Fruit fly (Drosophila melanogaster) whole organism, embryonic: ENCODE measurements around the gene CG1896.

ENCODE experiments used
- CG10267 ChIP-seq: fragments of 200-800 bp; sonication (Bioruptor generic); optimal IDR thresholded peaks from 2 replicates; lab custom pipeline; 2018; ENCODE audit warnings: missing biosample characterization, mild to moderate bottlenecking, missing genetic modification characterization, moderate library complexity
- CG10462 ChIP-seq: fragments of 200-800 bp; sonication (Bioruptor generic); optimal IDR thresholded peaks from 2 replicates; lab custom pipeline; 2016; ENCODE audit warnings: missing biosample characterization, missing genetic modification characterization
- CG11093 ChIP-seq: fragments of 200-800 bp; sonication (Bioruptor generic); IDR thresholded peaks from 3 replicates; pipeline ENCODE4 v1.3.6; 2022; ENCODE audit warnings: missing biosample characterization, missing genetic modification characterization
- CG12155 ChIP-seq: fragments of 200-800 bp; sonication (Bioruptor generic); optimal IDR thresholded peaks from 3 replicates; lab custom pipeline; 2016; ENCODE audit warnings: missing biosample characterization, missing genetic modification characterization
- CG12391 ChIP-seq: fragments of 200-800 bp; sonication (Bioruptor generic); optimal IDR thresholded peaks from 3 replicates; lab custom pipeline; 2018; ENCODE audit warnings: missing biosample characterization, mild to moderate bottlenecking, missing genetic modification characterization, moderate library complexity
- CG13296 ChIP-seq: fragments of 200-800 bp; sonication (Bioruptor generic); optimal IDR thresholded peaks from 3 replicates; lab custom pipeline; 2018; ENCODE audit warnings: missing biosample characterization, mild to moderate bottlenecking, missing genetic modification characterization
- CG13894 ChIP-seq: fragments of 200-800 bp; sonication (Bioruptor generic); optimal IDR thresholded peaks from 3 replicates; lab custom pipeline; 2018; ENCODE audit warnings: missing biosample characterization, mild to moderate bottlenecking, missing genetic modification characterization, moderate library complexity
- CG14710 ChIP-seq: fragments of 200-800 bp; sonication (Bioruptor generic); optimal IDR thresholded peaks from 3 replicates; lab custom pipeline; 2019; ENCODE audit warnings: missing biosample characterization, mild to moderate bottlenecking, missing genetic modification characterization, moderate library complexity
- CG16815 ChIP-seq: fragments of 200-800 bp; sonication (Bioruptor generic); optimal IDR thresholded peaks from 3 replicates; lab custom pipeline; 2017; ENCODE audit warnings: missing biosample characterization, mild to moderate bottlenecking, missing genetic modification characterization
- CG17385 ChIP-seq: fragments of 200-800 bp; sonication (Bioruptor generic); optimal IDR thresholded peaks from 3 replicates; lab custom pipeline; 2018; ENCODE audit warnings: missing biosample characterization, mild to moderate bottlenecking, missing genetic modification characterization
- CG18764 ChIP-seq: fragments of 200-800 bp; sonication (Bioruptor generic); optimal IDR thresholded peaks from 3 replicates; lab custom pipeline; 2016; ENCODE audit warnings: missing biosample characterization, missing genetic modification characterization
- CG31224 ChIP-seq: fragments of 200-800 bp; sonication (Bioruptor generic); IDR thresholded peaks from 2 replicates; pipeline ENCODE4 v1.3.6; 2022; ENCODE audit warnings: missing biosample characterization, missing genetic modification characterization
- CG33213 ChIP-seq: fragments of 200-800 bp; sonication (Bioruptor generic); optimal IDR thresholded peaks from 3 replicates; lab custom pipeline; 2016; ENCODE audit warnings: missing biosample characterization, missing genetic modification characterization
- CG34376 ChIP-seq: fragments of 200-800 bp; sonication (Bioruptor generic); optimal IDR thresholded peaks from 2 replicates; lab custom pipeline; 2018; ENCODE audit warnings: missing biosample characterization, mild to moderate bottlenecking, missing genetic modification characterization
- CG6272 ChIP-seq: fragments of 200-800 bp; sonication (Bioruptor generic); IDR thresholded peaks from 2 replicates; pipeline ENCODE4 v1.3.6; 2022; ENCODE audit warnings: missing biosample characterization, missing genetic modification characterization
- CG6689 ChIP-seq: fragments of 200-800 bp; sonication (Bioruptor generic); IDR thresholded peaks from 2 replicates; pipeline ENCODE4 v1.3.6; 2022; ENCODE audit warnings: missing biosample characterization, missing genetic modification characterization
- CG7786 ChIP-seq: fragments of 200-800 bp; sonication (Bioruptor generic); optimal IDR thresholded peaks from 2 replicates; lab custom pipeline; 2016; ENCODE audit warnings: missing biosample characterization, missing genetic modification characterization
- CG8765 ChIP-seq: fragments of 200-800 bp; sonication (Bioruptor generic); IDR thresholded peaks from 2 replicates; pipeline ENCODE4 v1.3.6; 2022; ENCODE audit warnings: missing biosample characterization, missing genetic modification characterization
- D ChIP-seq, 2 experiments: fragments of 200-800 bp in 1 of 2; fragments of >200 bp in 1 of 2; sonication (Bioruptor generic) in 1 of 2; optimal IDR thresholded peaks; 2 replicates in 1 of 2; 3 replicates in 1 of 2; lab custom pipeline; 2017; ENCODE audit warnings: mild to moderate bottlenecking in 1 of 2, missing biosample characterization in 1 of 2, missing genetic modification characterization in 1 of 2, missing genetic modification reagents in 1 of 2
- Gsc ChIP-seq: fragments of 200-800 bp; sonication (Bioruptor generic); IDR thresholded peaks from 2 replicates; pipeline ENCODE4 v1.3.6; 2022; ENCODE audit warnings: missing biosample characterization, missing genetic modification characterization
- Hey ChIP-seq: fragments of 200-800 bp; sonication (Bioruptor generic); optimal IDR thresholded peaks from 3 replicates; lab custom pipeline; 2018; ENCODE audit warnings: missing biosample characterization, mild to moderate bottlenecking, missing genetic modification characterization
- Lhr ChIP-seq: fragments of 200-800 bp; sonication (Bioruptor generic); optimal IDR thresholded peaks from 3 replicates; lab custom pipeline; 2017; ENCODE audit warnings: mild to moderate bottlenecking, missing biosample characterization, missing genetic modification reagents, missing genetic modification characterization
- Optix ChIP-seq: fragments of 200-800 bp; sonication (Bioruptor generic); IDR thresholded peaks from 3 replicates; pipeline ENCODE4 v1.3.6; 2022; ENCODE audit warnings: missing biosample characterization, missing genetic modification characterization
- Ptx1 ChIP-seq: fragments of 200-800 bp; sonication (Bioruptor generic); IDR thresholded peaks from 2 replicates; pipeline ENCODE4 v1.3.6; 2022; ENCODE audit warnings: missing biosample characterization, missing genetic modification characterization
- Rx ChIP-seq: fragments of 200-800 bp; sonication (Bioruptor generic); IDR thresholded peaks from 2 replicates; pipeline ENCODE4 v1.3.6; 2022; ENCODE audit warnings: missing biosample characterization, missing genetic modification characterization
- Sry-δ ChIP-seq: fragments of 200-800 bp; sonication (Bioruptor generic); optimal IDR thresholded peaks from 2 replicates; lab custom pipeline; 2016; ENCODE audit warnings: missing biosample characterization, missing genetic modification characterization
- ap ChIP-seq: fragments of 200-800 bp; sonication (Bioruptor generic); IDR thresholded peaks from 2 replicates; pipeline ENCODE4 v1.3.6; 2022; ENCODE audit warnings: missing biosample characterization, missing genetic modification characterization
- az2 ChIP-seq: fragments of 200-800 bp; sonication (Bioruptor generic); optimal IDR thresholded peaks from 3 replicates; lab custom pipeline; 2016; ENCODE audit warnings: missing biosample characterization, missing genetic modification characterization
- esg ChIP-seq: fragments of 200-800 bp; sonication (Bioruptor generic); conservative IDR thresholded peaks from 2 replicates; pipeline ENCODE4 v1.3.6; 2022; ENCODE audit warnings: missing biosample characterization, missing genetic modification characterization
- fru ChIP-seq: fragments of >200 bp; optimal IDR thresholded peaks from 2 replicates; lab custom pipeline; 2017
- lola ChIP-seq, 3 experiments: fragments of >200 bp in 2 of 3; fragments of 200-800 bp in 1 of 3; sonication (Bioruptor generic) in 1 of 3; optimal IDR thresholded peaks; 2 replicates each; lab custom pipeline; 2017 to 2019; ENCODE audit warnings: missing biosample characterization in 3 of 3, missing genetic modification characterization in 3 of 3, mild to moderate bottlenecking in 1 of 3, moderate library complexity in 1 of 3
- lov ChIP-seq, 2 experiments: fragments of 200-800 bp in 1 of 2; fragments of >200 bp in 1 of 2; sonication (Bioruptor generic) in 1 of 2; IDR thresholded peaks in 1 of 2; optimal IDR thresholded peaks in 1 of 2; 2 replicates in 1 of 2; 3 replicates in 1 of 2; pipeline versions ENCODE4 v1.3.6 to Lab custom; 2017 to 2022; ENCODE audit warnings: missing biosample characterization in 1 of 2, missing genetic modification characterization in 1 of 2
- odd ChIP-seq: fragments of 200-800 bp; sonication (Bioruptor generic); optimal IDR thresholded peaks from 2 replicates; lab custom pipeline; 2017; ENCODE audit warnings: missing biosample characterization, mild to moderate bottlenecking, missing genetic modification characterization
- onecut ChIP-seq: fragments of 200-800 bp; sonication (Bioruptor generic); IDR thresholded peaks from 2 replicates; pipeline ENCODE4 v1.3.6; 2022; ENCODE audit warnings: missing biosample characterization, missing genetic modification characterization
- peb ChIP-seq: fragments of 200-800 bp; sonication (Bioruptor generic); IDR thresholded peaks from 2 replicates; pipeline ENCODE4 v1.3.6; 2022; ENCODE audit warnings: missing biosample characterization, missing genetic modification characterization
- pfk ChIP-seq: fragments of 200-800 bp; sonication (Bioruptor generic); optimal IDR thresholded peaks from 2 replicates; lab custom pipeline; 2018; ENCODE audit warnings: missing biosample characterization, mild to moderate bottlenecking, missing genetic modification characterization, moderate library complexity
- prd ChIP-seq, 3 experiments: fragments of >200 bp in 2 of 3; fragments of 200-800 bp in 1 of 3; sonication (Bioruptor generic) in 1 of 3; optimal IDR thresholded peaks in 2 of 3; IDR thresholded peaks in 1 of 3; 2 replicates in 2 of 3; 3 replicates in 1 of 3; pipeline versions ENCODE4 v1.3.6 to Lab custom; 2017 to 2022; ENCODE audit warnings: missing biosample characterization in 1 of 3, missing genetic modification characterization in 1 of 3
- pum ChIP-seq: fragments of 200-800 bp; sonication (Bioruptor generic); optimal IDR thresholded peaks from 2 replicates; lab custom pipeline; 2016; ENCODE audit warnings: missing biosample characterization, missing genetic modification characterization
- scrt ChIP-seq: fragments of 200-800 bp; sonication (Bioruptor generic); optimal IDR thresholded peaks from 2 replicates; lab custom pipeline; 2018; ENCODE audit warnings: missing biosample characterization, mild to moderate bottlenecking, missing genetic modification characterization, moderate library complexity
- sens ChIP-seq: fragments of 200-800 bp; sonication (Bioruptor generic); peaks from one replicate; lab custom pipeline; 2016; ENCODE audit warnings: missing biosample characterization, missing genetic modification characterization
- slbo ChIP-seq: fragments of 200-800 bp; sonication (Bioruptor generic); IDR thresholded peaks from 2 replicates; pipeline ENCODE4 v1.3.6; 2022; ENCODE audit warnings: missing biosample characterization, missing genetic modification characterization
- so ChIP-seq: fragments of 200-800 bp; sonication (Bioruptor generic); IDR thresholded peaks from 3 replicates; pipeline ENCODE4 v1.3.6; 2022; ENCODE audit warnings: missing biosample characterization, missing genetic modification characterization
- stwl ChIP-seq: fragments of 200-800 bp; sonication (Bioruptor generic); optimal IDR thresholded peaks from 3 replicates; lab custom pipeline; 2018; ENCODE audit warnings: missing biosample characterization, mild to moderate bottlenecking, missing genetic modification characterization, moderate library complexity
- tin ChIP-seq: fragments of 200-800 bp; sonication (Bioruptor generic); optimal IDR thresholded peaks from 3 replicates; lab custom pipeline; 2016; ENCODE audit warnings: missing biosample characterization, missing genetic modification characterization
- zfh1 ChIP-seq: fragments of 200-800 bp; sonication (Bioruptor generic); IDR thresholded peaks from 3 replicates; pipeline ENCODE4 v1.3.6; 2022; ENCODE audit warnings: missing biosample characterization, missing genetic modification characterization

The CG1896 gene

DNA sequence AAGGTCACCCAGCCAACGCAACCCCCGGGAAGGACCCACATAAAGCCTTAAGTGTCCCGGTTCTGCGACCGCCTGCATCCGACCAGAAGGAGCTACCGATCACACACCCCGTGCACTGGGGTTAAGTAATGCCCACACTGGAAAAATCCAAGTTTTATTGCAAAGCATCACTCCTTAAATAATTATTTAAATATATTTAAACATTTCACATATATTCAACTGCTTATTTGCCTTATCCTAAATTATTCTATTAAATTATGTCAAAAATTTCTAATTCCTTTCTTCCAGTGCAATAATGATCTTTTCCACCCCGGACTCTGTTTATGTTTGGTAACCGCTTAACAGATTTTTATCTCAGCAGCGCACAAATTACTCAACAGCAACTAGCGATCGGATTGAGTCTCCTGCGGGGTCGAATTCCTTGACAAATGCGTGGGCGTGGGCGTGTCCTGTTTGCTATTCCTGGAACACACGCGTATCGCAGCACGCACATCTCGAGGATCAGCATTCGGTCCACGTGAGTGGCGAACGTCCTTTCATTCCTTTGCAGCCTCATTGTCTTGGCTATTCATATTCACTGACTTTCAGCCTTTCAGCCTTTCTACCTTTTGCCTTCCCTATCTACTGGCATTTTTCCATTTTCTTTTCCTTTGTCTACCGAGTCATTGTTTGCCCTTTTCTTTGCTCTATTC lies 39.4 kb upstream of the CG1896 start (continued):
- TF ChIP-seq ap: 0 out of 2 replicates have a peak, but pooled peaks have one; percentile 24
- TF ChIP-seq az2 (GFP tag; lab: Kevin White, UChicago): peak; percentile 37
- TF ChIP-seq Ptx1: peak; percentile 43; the same call in 1 of the 2 replicates

dm6 chr3R:31706142-31706894 lies 37.8 kb upstream of the CG1896 start:
- TF ChIP-seq pum (GFP tag; lab: Kevin White, UChicago): peak; percentile 10
- TF ChIP-seq Sry-δ (GFP tag; lab: Kevin White, UChicago): no peak
- TF ChIP-seq slbo (GFP tag; lab: Robert Waterston, UW): no peak
- no peak for TF ChIP-seq so
- TF ChIP-seq Optix: no peak
- no peak for TF ChIP-seq scrt (GFP tag; lab: Kevin White, UChicago)
- peak; percentile 77 for TF ChIP-seq sens (GFP tag; lab: Kevin White, UChicago)
- no peak for TF ChIP-seq CG18764 (GFP tag; lab: Kevin White, UChicago)
- no peak for TF ChIP-seq CG10462 (GFP tag; lab: Kevin White, UChicago)
- peak; percentile 3 for TF ChIP-seq pfk (GFP tag; lab: Kevin White, UChicago)
- TF ChIP-seq Hey: no peak
- TF ChIP-seq zfh1: peak; percentile 75
- TF ChIP-seq CG6272 (GFP tag; lab: Robert Waterston, UW): peak; percentile 32; the same call in 1 of the 2 replicates
- no peak for TF ChIP-seq lov (optimal IDR thresholded peaks at IDR 0.05; lab: Kevin White, UChicago)
- TF ChIP-seq lov (GFP tag; IDR thresholded peaks at IDR 0.05; lab: Robert Waterston, UW): peak; percentile 80
- peak; percentile 49; the same call in 1 of the 2 replicates for TF ChIP-seq Gsc (GFP tag; lab: Robert Waterston, UW)
- no peak for TF ChIP-seq prd (optimal IDR thresholded peaks at IDR 0.05; lab: Kevin White, UChicago)
- TF ChIP-seq prd (GFP tag; IDR thresholded peaks at IDR 0.05; lab: Robert Waterston, UW): peak; percentile 62; the same call in 2 of the 3 replicates
- no peak for TF ChIP-seq CG12155 (GFP tag; lab: Kevin White, UChicago)
- TF ChIP-seq tin (GFP tag; lab: Kevin White, UChicago): peak; percentile 54
- TF ChIP-seq Ptx1: peak; percentile 45; the same call in 1 of the 2 replicates
- TF ChIP-seq CG11093 (GFP tag; lab: Robert Waterston, UW): 0 out of 3 replicates have a peak, but pooled peaks have one; percentile 38
- TF ChIP-seq CG13894 (tag; lab: Kevin White, UChicago): no peak
- TF ChIP-seq CG34376 (GFP tag; lab: Kevin White, UChicago): no peak
- TF ChIP-seq fru: no peak
- no peak for TF ChIP-seq peb (GFP tag; lab: Robert Waterston, UW)
- peak; percentile 48 for TF ChIP-seq CG16815 (GFP tag; lab: Kevin White, UChicago)
- no peak for TF ChIP-seq CG31224 (GFP tag; lab: Robert Waterston, UW)
- peak; percentile 8 for TF ChIP-seq CG12391
- no peak for TF ChIP-seq esg (GFP tag; lab: Robert Waterston, UW)
- peak; percentile 65; the same call in 1 of the 2 replicates for TF ChIP-seq CG8765 (GFP tag; lab: Robert Waterston, UW)
- peak; percentile 63 for TF ChIP-seq CG6689 (GFP tag; lab: Robert Waterston, UW)
- TF ChIP-seq stwl (tag; lab: Kevin White, UChicago): peak; percentile 9
- no peak for TF ChIP-seq CG33213
- TF ChIP-seq lola (GFP tag; optimal IDR thresholded peaks at IDR 0.05; lab: Kevin White, UChicago): peak in 1 of 3 experiments; percentile 17
- TF ChIP-seq onecut: no peak
- no peak for TF ChIP-seq D (optimal IDR thresholded peaks at IDR 0.05; lab: Kevin White, UChicago)
- peak; percentile 43 for TF ChIP-seq D (GFP tag; optimal IDR thresholded peaks at IDR 0.05; lab: Kevin White, UChicago)
- no peak for TF ChIP-seq CG7786 (GFP tag; lab: Kevin White, UChicago)
- no peak for TF ChIP-seq odd (GFP tag; lab: Kevin White, UChicago)
- TF ChIP-seq CG13296: no peak
- peak; percentile 50; the same call in 1 of the 2 replicates for TF ChIP-seq Rx (GFP tag; lab: Robert Waterston, UW)
- peak; percentile 56 for TF ChIP-seq CG10267 (tag; lab: Kevin White, UChicago)
- TF ChIP-seq Lhr (GFP tag; lab: Kevin White, UChicago): no peak
- peak; percentile 49 for TF ChIP-seq CG14710
- no peak for TF ChIP-seq CG17385
